Worm (Caenorhabditis elegans) whole organism, L1 larva: Measurements from ENCODE around the gene skr-15.

ENCODE experiments used
- aly-2 ChIP-seq: fragments of 150-350 bp; optimal IDR thresholded peaks from 2 replicates; lab custom pipeline; 2014; ENCODE audit warnings: missing biosample characterization, missing genetic modification characterization
- zip-4 ChIP-seq: fragments of 200-800 bp; sonication (Bioruptor generic); optimal IDR thresholded peaks from 2 replicates; lab custom pipeline; 2018; ENCODE audit warnings: mild to moderate bottlenecking, missing genetic modification characterization, moderate library complexity, missing compliant biosample characterization

ce11 chrII:3805518-3805917 is 18.4 kb upstream of the skr-15 start:
- TF ChIP-seq aly-2 (tag; lab: Kevin White, UChicago), result no peak
- no peak for TF ChIP-seq zip-4
